Fruit fly (Drosophila melanogaster) whole organism, pupa: ENCODE data around the gene VhaSFD.

Experiments used
- CG10348 ChIP-seq: fragments of 200-800 bp; sonication (Bioruptor generic); IDR thresholded peaks from 2 replicates; pipeline ENCODE4 v1.3.6; 2022; ENCODE audit warnings: missing biosample characterization, missing genetic modification characterization
- CG12605 ChIP-seq: fragments of 200-800 bp; sonication (Bioruptor generic); IDR thresholded peaks from 2 replicates; pipeline ENCODE4 v1.3.6; 2022; ENCODE audit warnings: missing biosample characterization, missing genetic modification characterization
- CG13204 ChIP-seq: fragments of 200-800 bp; sonication (Bioruptor generic); optimal IDR thresholded peaks from 2 replicates; lab custom pipeline; 2018; ENCODE audit warnings: missing biosample characterization, mild to moderate bottlenecking, missing genetic modification characterization, moderate library complexity
- CG14655 ChIP-seq: fragments of 200-800 bp; sonication (Bioruptor generic); optimal IDR thresholded peaks from 3 replicates; lab custom pipeline; 2017; ENCODE audit warnings: mild to moderate bottlenecking, missing biosample characterization, missing genetic modification reagents, missing genetic modification characterization
- CG15710 ChIP-seq: fragments of 200-800 bp; sonication (Bioruptor generic); optimal IDR thresholded peaks from 2 replicates; lab custom pipeline; 2018; ENCODE audit warnings: missing biosample characterization, mild to moderate bottlenecking, missing genetic modification characterization, moderate library complexity
- CG17806 ChIP-seq: fragments of 200-800 bp; sonication (Bioruptor generic); optimal IDR thresholded peaks from 2 replicates; lab custom pipeline; 2018; ENCODE audit warnings: missing biosample characterization, mild to moderate bottlenecking, missing genetic modification characterization, moderate library complexity
- CG32121 ChIP-seq: fragments of 200-800 bp; sonication (Bioruptor generic); IDR thresholded peaks from 2 replicates; pipeline ENCODE4 v1.3.6; 2022; ENCODE audit warnings: missing biosample characterization, missing genetic modification characterization
- CG34367 ChIP-seq: fragments of 200-800 bp; sonication (Bioruptor generic); optimal IDR thresholded peaks from 2 replicates; lab custom pipeline; 2018; ENCODE audit warnings: missing biosample characterization, mild to moderate bottlenecking, missing genetic modification characterization
- CG4496 ChIP-seq: fragments of 200-800 bp; sonication (Bioruptor generic); IDR thresholded peaks from 3 replicates; pipeline ENCODE4 v1.3.6; 2022; ENCODE audit warnings: missing biosample characterization, missing genetic modification characterization
- CG8159 ChIP-seq: fragments of 200-800 bp; sonication (Bioruptor generic); optimal IDR thresholded peaks from 3 replicates; lab custom pipeline; 2018; ENCODE audit warnings: missing biosample characterization, mild to moderate bottlenecking, missing genetic modification characterization, moderate library complexity
- CG8301 ChIP-seq: fragments of 200-800 bp; sonication (Bioruptor generic); optimal IDR thresholded peaks from 2 replicates; lab custom pipeline; 2018; ENCODE audit warnings: missing biosample characterization, mild to moderate bottlenecking, missing genetic modification characterization
- CG9948 ChIP-seq: fragments of 200-800 bp; sonication (Bioruptor generic); optimal IDR thresholded peaks from 2 replicates; lab custom pipeline; 2018; ENCODE audit warnings: missing biosample characterization, mild to moderate bottlenecking, missing genetic modification characterization, moderate library complexity
- D1 ChIP-seq: fragments of 200-800 bp; sonication (Bioruptor generic); optimal IDR thresholded peaks from 2 replicates; lab custom pipeline; 2018; ENCODE audit warnings: missing biosample characterization, mild to moderate bottlenecking, missing genetic modification characterization, moderate library complexity
- EcR ChIP-seq: fragments of 200-800 bp; sonication (Bioruptor generic); optimal IDR thresholded peaks from 3 replicates; lab custom pipeline; 2019; ENCODE audit warnings: missing biosample characterization, missing genetic modification characterization, mild to moderate bottlenecking, moderate library complexity, missing genetic modification reagents
- Ets98B ChIP-seq: fragments of 200-800 bp; sonication (Bioruptor generic); IDR thresholded peaks from 2 replicates; pipeline ENCODE4 v1.3.6; 2022; ENCODE audit warnings: missing biosample characterization, missing genetic modification characterization
- Pif1A ChIP-seq: fragments of 200-800 bp; sonication (Bioruptor generic); optimal IDR thresholded peaks from 3 replicates; lab custom pipeline; 2016; ENCODE audit warnings: missing biosample characterization, missing genetic modification characterization
- Pif1B ChIP-seq: fragments of 200-800 bp; sonication (Bioruptor generic); optimal IDR thresholded peaks from 3 replicates; lab custom pipeline; 2016; ENCODE audit warnings: missing biosample characterization, missing genetic modification characterization
- fd96Ca ChIP-seq: fragments of 200-800 bp; sonication (Bioruptor generic); IDR thresholded peaks from 3 replicates; pipeline ENCODE4 v1.3.6; 2022; ENCODE audit warnings: missing biosample characterization, missing genetic modification characterization
- gl ChIP-seq: fragments of 200-800 bp; sonication (Bioruptor generic); optimal IDR thresholded peaks from 2 replicates; lab custom pipeline; 2018; ENCODE audit warnings: missing biosample characterization, mild to moderate bottlenecking, missing genetic modification characterization
- rn ChIP-seq: fragments of 200-800 bp; sonication (Bioruptor generic); IDR thresholded peaks from 2 replicates; pipeline ENCODE4 v1.3.6; 2022; ENCODE audit warnings: missing biosample characterization, missing genetic modification characterization

Gene VhaSFD

dm6 chr2L:16715133-16715833, 12.3 kb downstream of the VhaSFD start:
- TF ChIP-seq CG13204 (GFP tag; lab: Kevin White, UChicago) (no peak), D1 (tag; lab: Kevin White, UChicago) (no peak)

- no peak for TF ChIP-seq rn (GFP tag; lab: Robert Waterston, UW)
- TF ChIP-seq CG17806 (tag; lab: Kevin White, UChicago): no peak
- TF ChIP-seq Pif1B (GFP tag; lab: Kevin White, UChicago): no peak
- no peak for TF ChIP-seq CG10348
- no peak for TF ChIP-seq CG34367 (tag; lab: Kevin White, UChicago)
- TF ChIP-seq CG9948 (tag; lab: Kevin White, UChicago): no peak
- no peak for TF ChIP-seq fd96Ca
- TF ChIP-seq CG14655 (GFP tag; lab: Kevin White, UChicago): no peak
- no peak for TF ChIP-seq CG32121 (GFP tag; lab: Robert Waterston, UW)
- TF ChIP-seq Ets98B (GFP tag; lab: Robert Waterston, UW): no peak
- TF ChIP-seq D1 (tag; lab: Kevin White, UChicago): no peak
- no peak for TF ChIP-seq gl (tag; lab: Kevin White, UChicago)
- TF ChIP-seq, all 21 proteins: peak for 0
Measured at dm6 chr2L:16713929-16714328, 13.7 kb downstream of the VhaSFD start.

- TF ChIP-seq CG8159 (tag; lab: Kevin White, UChicago) (no peak), rn (GFP tag; lab: Robert Waterston, UW) (no peak), CG9948 (tag; lab: Kevin White, UChicago) (no peak), CG4496 (GFP tag; lab: Robert Waterston, UW) (no peak), CG15710 (tag; lab: Kevin White, UChicago) (no peak)
Measured at dm6 chr2L:16711891-16712290, 15.7 kb downstream of the VhaSFD start.

dm6 chr2L:16710677-16711076, 16.9 kb downstream of the VhaSFD start:
- TF ChIP-seq CG4496 (GFP tag; lab: Robert Waterston, UW) (no peak), CG32121 (GFP tag; lab: Robert Waterston, UW) (no peak), CG12605 (GFP tag; lab: Robert Waterston, UW) (no peak), CG10348 (no peak), CG34367 (tag; lab: Kevin White, UChicago) (no peak)

- TF ChIP-seq CG8159 (tag; lab: Kevin White, UChicago) (no peak), Pif1B (GFP tag; lab: Kevin White, UChicago) (no peak), CG14655 (GFP tag; lab: Kevin White, UChicago) (no peak), fd96Ca (no peak), CG15710 (tag; lab: Kevin White, UChicago) (no peak), CG12605 (GFP tag; lab: Robert Waterston, UW) (no peak), CG9948 (tag; lab: Kevin White, UChicago) (no peak), CG8301 (tag; lab: Kevin White, UChicago) (no peak), CG17806 (tag; lab: Kevin White, UChicago) (no peak), CG32121 (GFP tag; lab: Robert Waterston, UW) (no peak), rn (GFP tag; lab: Robert Waterston, UW) (no peak), CG10348 (no peak)
Measured at dm6 chr2L:16710234-16710633, 17.4 kb downstream of the VhaSFD start.

- no peak for TF ChIP-seq EcR
- no peak for TF ChIP-seq D1 (tag; lab: Kevin White, UChicago)
- peak; percentile 7 for TF ChIP-seq Pif1A (GFP tag; lab: Kevin White, UChicago)
- peak; percentile 44 for TF ChIP-seq Pif1B (GFP tag; lab: Kevin White, UChicago)
- TF ChIP-seq CG8159 (tag; lab: Kevin White, UChicago): no peak
- peak; percentile 88 for TF ChIP-seq CG12605 (GFP tag; lab: Robert Waterston, UW)
- no peak for TF ChIP-seq CG34367 (tag; lab: Kevin White, UChicago)
- no peak; the same call in 1 of the 2 replicates for TF ChIP-seq CG10348
- TF ChIP-seq CG8301 (tag; lab: Kevin White, UChicago): no peak
- no peak for TF ChIP-seq CG4496 (GFP tag; lab: Robert Waterston, UW)
- no peak for TF ChIP-seq gl (tag; lab: Kevin White, UChicago)
- no peak for TF ChIP-seq fd96Ca
Measured at dm6 chr2L:16709693-16710092, 17.9 kb downstream of the VhaSFD start.

dm6 chr2L:16706882-16707775, 20.5 kb downstream of the VhaSFD start:
- TF ChIP-seq Pif1B (GFP tag; lab: Kevin White, UChicago) (no peak), Pif1A (GFP tag; lab: Kevin White, UChicago) (no peak), CG10348 (no peak), CG32121 (GFP tag; lab: Robert Waterston, UW) (no peak), gl (tag; lab: Kevin White, UChicago) (no peak), rn (GFP tag; lab: Robert Waterston, UW) (no peak), CG13204 (GFP tag; lab: Kevin White, UChicago) (no peak), D1 (tag; lab: Kevin White, UChicago) (no peak), CG17806 (tag; lab: Kevin White, UChicago) (no peak), CG9948 (tag; lab: Kevin White, UChicago) (no peak), fd96Ca (no peak), CG8301 (tag; lab: Kevin White, UChicago) (no peak), CG15710 (tag; lab: Kevin White, UChicago) (no peak), CG34367 (tag; lab: Kevin White, UChicago) (no peak), CG14655 (GFP tag; lab: Kevin White, UChicago) (no peak), EcR (no peak)
